Worm (Caenorhabditis elegans) whole organism, L4 larva: ENCODE results near the gene C03C10.7.
A peak's percentile ranks its signal among the peaks of the same experiment; 100 is the strongest.

Experiments
- D1046.2 ChIP-seq: fragments of 200-800 bp; sonication (Bioruptor generic); IDR thresholded peaks from 2 replicates; pipeline ENCODE4 v1.3.6; 2022; ENCODE audit warnings: missing genetic modification characterization, missing compliant biosample characterization
- F10B5.3 ChIP-seq: sonication (generic microtip); optimal IDR thresholded peaks from 2 replicates; lab custom pipeline; 2016; ENCODE audit warnings: mild to moderate bottlenecking, missing genetic modification characterization, missing compliant biosample characterization
- F26F4.8 ChIP-seq: fragments of 200-800 bp; sonication (Bioruptor generic); conservative IDR thresholded peaks from 2 replicates; pipeline ENCODE4 v1.3.6; 2022; ENCODE audit warnings: missing genetic modification characterization, missing compliant biosample characterization
- F49E8.2 ChIP-seq: sonication (generic microtip); optimal IDR thresholded peaks from 2 replicates; lab custom pipeline; 2016; ENCODE audit warnings: missing compliant biosample characterization, mild to moderate bottlenecking, missing genetic modification characterization, borderline replicate concordance
- R02D3.7 ChIP-seq: fragments of 150-350 bp; sonication (generic microtip); optimal IDR thresholded peaks from 3 replicates; lab custom pipeline; 2014; ENCODE audit warnings: missing biosample characterization, missing genetic modification characterization
- T20F7.1 ChIP-seq: fragments of 200-800 bp; sonication (Bioruptor generic); optimal IDR thresholded peaks from 2 replicates; lab custom pipeline; 2018; ENCODE audit warnings: mild to moderate bottlenecking, missing genetic modification characterization, missing compliant biosample characterization
- Y5F2A.4 ChIP-seq: fragments of 200-800 bp; sonication (Bioruptor generic); optimal IDR thresholded peaks from 2 replicates; lab custom pipeline; 2018; ENCODE audit warnings: mild to moderate bottlenecking, missing genetic modification characterization, missing compliant biosample characterization
- ZK337.2 ChIP-seq: fragments of 200-800 bp; sonication (Bioruptor generic); IDR thresholded peaks from 2 replicates; pipeline ENCODE4 v1.3.6; 2022; ENCODE audit warnings: missing genetic modification reagents, missing genetic modification characterization, missing compliant biosample characterization
- aha-1 ChIP-seq: fragments of 150-350 bp; peaks from one replicate; lab custom pipeline; 2014; ENCODE audit warnings: missing biosample characterization, missing genetic modification characterization
- ama-1 ChIP-seq: fragments of 150-350 bp; optimal IDR thresholded peaks from 2 replicates; lab custom pipeline; 2014; ENCODE audit warnings: inconsistent platforms, mixed read lengths
- arid-1 ChIP-seq: fragments of 200-800 bp; sonication (Bioruptor generic); conservative IDR thresholded peaks from 2 replicates; pipeline ENCODE4 v1.3.6; 2022; ENCODE audit warnings: missing genetic modification reagents, missing genetic modification characterization, missing compliant biosample characterization
- ceh-20 ChIP-seq: fragments of 200-800 bp; sonication (Bioruptor generic); IDR thresholded peaks from 2 replicates; pipeline ENCODE4 v1.3.6; 2022; ENCODE audit warnings: missing genetic modification reagents, missing genetic modification characterization, missing compliant biosample characterization
- ceh-28 ChIP-seq: fragments of 150-350 bp; optimal IDR thresholded peaks from 2 replicates; lab custom pipeline; 2014; ENCODE audit warnings: missing biosample characterization, missing genetic modification reagents, missing genetic modification characterization
- ces-1 ChIP-seq: fragments of 150-350 bp; sonication (generic microtip); optimal IDR thresholded peaks from 4 replicates; lab custom pipeline; 2014; ENCODE audit warnings: missing biosample characterization, missing genetic modification reagents, missing genetic modification characterization
- daf-16 ChIP-seq, 3 experiments: sonication (generic microtip); optimal IDR thresholded peaks; 2 replicates each; lab custom pipeline; 2016 to 2017; ENCODE audit warnings: missing genetic modification characterization in 3 of 3, missing genetic modification reagents in 3 of 3, mild to moderate bottlenecking in 2 of 3, missing compliant biosample characterization in 2 of 3, missing biosample characterization in 1 of 3, moderate library complexity in 1 of 3
- dmd-6 ChIP-seq: fragments of 200-800 bp; sonication (Bioruptor generic); IDR thresholded peaks from 2 replicates; pipeline ENCODE4 v1.3.6; 2022; ENCODE audit warnings: missing genetic modification reagents, missing genetic modification characterization, missing compliant biosample characterization
- dmd-9 ChIP-seq: fragments of 200-800 bp; sonication (Bioruptor generic); IDR thresholded peaks from 2 replicates; pipeline ENCODE4 v1.3.6; 2022; ENCODE audit warnings: missing genetic modification reagents, missing genetic modification characterization, missing compliant biosample characterization
- dve-1 ChIP-seq: sonication (generic microtip); optimal IDR thresholded peaks from 2 replicates; lab custom pipeline; 2017; ENCODE audit warnings: antibody characterized with exemption, mild to moderate bottlenecking, missing genetic modification characterization, missing compliant biosample characterization; ENCODE audit not compliant: insufficient read depth
- egl-27 ChIP-seq: sonication (generic microtip); optimal IDR thresholded peaks from 3 replicates; lab custom pipeline; 2017; ENCODE audit warnings: missing biosample characterization, missing genetic modification reagents, missing genetic modification characterization
- fkh-10 ChIP-seq: fragments of 150-350 bp; optimal IDR thresholded peaks from 2 replicates; lab custom pipeline; 2014; ENCODE audit warnings: missing biosample characterization, missing genetic modification reagents, missing genetic modification characterization
- hlh-11 ChIP-seq: fragments of 200-800 bp; sonication (Bioruptor generic); optimal IDR thresholded peaks from 2 replicates; lab custom pipeline; 2018; ENCODE audit warnings: mild to moderate bottlenecking, missing genetic modification characterization, missing compliant biosample characterization
- hmg-1.1 ChIP-seq: fragments of 200-800 bp; sonication (Bioruptor generic); IDR thresholded peaks from 2 replicates; pipeline ENCODE4 v1.3.6; 2022; ENCODE audit warnings: missing genetic modification reagents, missing genetic modification characterization, missing compliant biosample characterization
- lin-1 ChIP-seq: fragments of 200-800 bp; sonication (Bioruptor generic); IDR thresholded peaks from 2 replicates; pipeline ENCODE4 v1.3.6; 2022; ENCODE audit warnings: missing genetic modification reagents, missing genetic modification characterization, missing compliant biosample characterization
- lin-39 ChIP-seq: fragments of 150-350 bp; optimal IDR thresholded peaks from 2 replicates; lab custom pipeline; 2014; ENCODE audit warnings: missing biosample characterization, missing genetic modification reagents, missing genetic modification characterization
- lir-3 ChIP-seq: sonication (generic microtip); optimal IDR thresholded peaks from 2 replicates; lab custom pipeline; 2016; ENCODE audit warnings: mild to moderate bottlenecking, missing genetic modification characterization, missing compliant biosample characterization
- mdl-1 ChIP-seq, 2 experiments: fragments of 150-350 bp in 1 of 2; sonication (generic microtip) in 1 of 2; optimal IDR thresholded peaks; 2 replicates each; lab custom pipeline; 2014 to 2017; ENCODE audit warnings: missing biosample characterization in 2 of 2, missing genetic modification characterization in 2 of 2
- mep-1 ChIP-seq: fragments of 150-350 bp; sonication (generic microtip); optimal IDR thresholded peaks from 3 replicates; lab custom pipeline; 2014; ENCODE audit warnings: missing biosample characterization, missing genetic modification characterization
- nhr-11 ChIP-seq: fragments of 150-350 bp; optimal IDR thresholded peaks from 2 replicates; lab custom pipeline; 2014; ENCODE audit warnings: missing biosample characterization, missing genetic modification characterization
- nhr-42 ChIP-seq: fragments of 200-800 bp; sonication (Bioruptor generic); IDR thresholded peaks from 2 replicates; pipeline ENCODE4 v1.3.6; 2022; ENCODE audit warnings: missing genetic modification characterization, missing compliant biosample characterization
- nhr-48 ChIP-seq: sonication (generic microtip); optimal IDR thresholded peaks from 2 replicates; lab custom pipeline; 2016; ENCODE audit warnings: mild to moderate bottlenecking, missing genetic modification characterization, missing compliant biosample characterization
- php-3 ChIP-seq: fragments of 200-800 bp; sonication (Bioruptor generic); IDR thresholded peaks from 2 replicates; pipeline ENCODE4 v1.3.6; 2022; ENCODE audit warnings: missing genetic modification reagents, missing genetic modification characterization, missing compliant biosample characterization
- tra-1 ChIP-seq: fragments of 200-800 bp; sonication (Bioruptor generic); IDR thresholded peaks from 2 replicates; pipeline ENCODE4 v1.3.6; 2022; ENCODE audit warnings: missing genetic modification reagents, missing genetic modification characterization, missing compliant biosample characterization
- unc-39 ChIP-seq: sonication (generic microtip); optimal IDR thresholded peaks from 2 replicates; lab custom pipeline; 2017; ENCODE audit warnings: missing biosample characterization, missing genetic modification characterization
- unc-62 ChIP-seq, 3 experiments: fragments of 150-350 bp in 1 of 3; sonication (generic microtip); optimal IDR thresholded peaks in 2 of 3; peaks in 1 of 3; 1 replicate in 1 of 3; 2 replicates in 2 of 3; lab custom pipeline; 2014 to 2017; ENCODE audit warnings: missing biosample characterization in 3 of 3, missing genetic modification characterization in 3 of 3, missing genetic modification reagents in 3 of 3, missing genotype in 1 of 3
- zag-1 ChIP-seq: fragments of 150-350 bp; optimal IDR thresholded peaks from 2 replicates; lab custom pipeline; 2014; ENCODE audit warnings: missing biosample characterization, missing genetic modification characterization
- ztf-7 ChIP-seq: fragments of 150-350 bp; optimal IDR thresholded peaks from 2 replicates; lab custom pipeline; 2014; ENCODE audit warnings: missing biosample characterization, missing genetic modification characterization

C03C10.7 gene

ce11 chrIII:4103171-4103570 lies 7.3 kb downstream of the C03C10.7 start:
- TF ChIP-seq fkh-10, result no peak
- no peak for TF ChIP-seq ceh-20
- TF ChIP-seq T20F7.1, result no peak
- TF ChIP-seq php-3 (GFP tag; lab: Robert Waterston, UW), result no peak
- no peak for TF ChIP-seq dmd-9 (GFP tag; lab: Robert Waterston, UW)
- no peak for TF ChIP-seq unc-39 (tag; lab: Kevin White, UChicago)
- no peak for TF ChIP-seq Y5F2A.4 (GFP tag; lab: Kevin White, UChicago)
- TF ChIP-seq ceh-28 (tag; lab: Kevin White, UChicago), result no peak
- TF ChIP-seq, all 104 proteins: peak for 0

- TF ChIP-seq aha-1 (tag; lab: Kevin White, UChicago) (peak; percentile 63), unc-62 (GFP tag; optimal IDR thresholded peaks at IDR 0.05 in 1 of 2; lab: Kevin White, UChicago) (peak in 1 of 2 experiments; percentile 72), unc-62 (tag; optimal IDR thresholded peaks at IDR 0.05; lab: Kevin White, UChicago) (no peak), ztf-7 (no peak)
- TF ChIP-seq, all 104 proteins: peak for 2
Observed at ce11 chrIII:4106611-4107010, 10.8 kb downstream of the C03C10.7 start.

DNA sequence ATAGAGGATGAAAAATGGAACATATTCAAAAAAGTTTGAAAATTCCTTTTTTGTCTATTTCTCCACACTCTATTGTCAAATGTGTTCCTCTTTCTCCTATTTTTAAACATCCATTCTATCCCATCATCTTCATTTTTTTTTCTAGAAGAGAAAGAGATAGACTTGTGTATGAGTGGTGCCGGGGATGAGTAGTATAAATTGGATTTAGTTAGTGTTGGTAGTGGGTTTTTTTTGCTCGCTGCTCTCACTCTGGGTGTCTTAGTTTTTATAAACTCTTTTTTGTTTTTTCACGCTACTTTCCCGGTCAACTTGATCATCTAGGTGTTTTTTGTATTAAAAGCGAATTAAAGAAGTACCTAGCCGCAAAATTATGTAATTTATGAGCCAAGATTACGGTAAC lies 11.4 kb downstream of the C03C10.7 start:
- TF ChIP-seq nhr-42 (GFP tag; lab: Robert Waterston, UW), result no peak
- TF ChIP-seq ces-1 (GFP tag; lab: Kevin White, UChicago), result peak; percentile 57

DNA sequence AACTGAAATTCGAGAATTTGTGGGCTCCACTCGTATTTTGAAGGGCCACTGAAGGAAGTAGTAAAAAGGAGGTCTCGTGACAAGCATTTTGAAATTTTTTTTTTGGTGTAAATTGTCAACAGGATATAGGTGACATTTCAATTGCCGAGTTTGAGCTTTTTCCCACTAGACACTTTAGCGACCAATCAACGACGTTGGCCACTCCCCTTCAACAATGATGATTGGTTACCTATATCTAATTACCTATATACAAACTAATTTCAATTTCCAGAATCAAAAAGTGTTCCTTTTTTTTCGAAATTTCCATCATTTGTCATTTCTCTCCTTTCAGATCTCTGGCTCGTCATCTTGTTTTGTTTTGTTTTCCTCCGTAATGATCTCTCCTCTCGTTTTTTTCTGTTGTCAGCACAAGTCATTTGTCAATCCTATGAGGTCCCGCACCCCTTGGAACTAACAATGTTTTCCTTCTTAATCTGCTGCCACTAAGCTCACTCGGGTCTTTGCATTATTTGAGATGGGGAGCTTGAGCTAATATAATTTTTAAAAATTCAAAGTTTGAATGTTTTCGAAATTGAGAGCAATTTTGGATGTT lies 12.2 kb downstream of the C03C10.7 start:
- TF ChIP-seq nhr-48 (no peak), lin-1 (GFP tag; lab: Robert Waterston, UW) (no peak), F49E8.2 (tag; lab: Kevin White, UChicago) (no peak), dmd-6 (GFP tag; lab: Robert Waterston, UW) (no peak)

- TF ChIP-seq unc-62 (GFP tag; optimal IDR thresholded peaks at IDR 0.05 in 1 of 2; lab: Kevin White, UChicago) (peak in 1 of 2 experiments; percentile 70), unc-62 (tag; optimal IDR thresholded peaks at IDR 0.05; lab: Kevin White, UChicago) (no peak), daf-16 (GFP tag; optimal IDR thresholded peaks at IDR 0.05; lab: Kevin White, UChicago) (peak in 1 of 2 experiments; percentile 26), daf-16 (tag; optimal IDR thresholded peaks at IDR 0.05; lab: Kevin White, UChicago) (no peak), nhr-11 (peak; percentile 26), F26F4.8 (no peak), tra-1 (no peak), F10B5.3 (no peak), R02D3.7 (tag; lab: Kevin White, UChicago) (no peak), hlh-11 (tag; lab: Kevin White, UChicago) (peak; percentile 12), dve-1 (tag; lab: Kevin White, UChicago) (no peak), egl-27 (tag; lab: Kevin White, UChicago) (no peak), hmg-1.1 (0 out of 2 replicates have a peak, but pooled peaks have one; percentile 9), mep-1 (tag; lab: Kevin White, UChicago) (no peak)
- TF ChIP-seq, all 104 proteins: peak for 5
Observed at ce11 chrIII:4113594-4113993, 17.7 kb downstream of the C03C10.7 start.

- TF ChIP-seq mep-1 (tag; lab: Kevin White, UChicago), result no peak
- TF ChIP-seq D1046.2 (GFP tag; lab: Robert Waterston, UW), result no peak
- no peak for TF ChIP-seq ZK337.2 (GFP tag; lab: Robert Waterston, UW)
- TF ChIP-seq ztf-7, result no peak
- TF ChIP-seq fkh-10, result no peak
- TF ChIP-seq unc-39 (tag; lab: Kevin White, UChicago), result no peak
- TF ChIP-seq arid-1, result no peak
- TF ChIP-seq lin-39, result no peak
- no peak for TF ChIP-seq aha-1 (tag; lab: Kevin White, UChicago)
- no peak for TF ChIP-seq F10B5.3
- TF ChIP-seq ceh-20, result no peak
- no peak for TF ChIP-seq F26F4.8
- no peak for TF ChIP-seq nhr-48
- TF ChIP-seq lir-3 (tag; lab: Kevin White, UChicago), result no peak
- TF ChIP-seq ama-1, result no peak
- no peak for TF ChIP-seq mdl-1 (tag; optimal IDR thresholded peaks at IDR 0.05; lab: Kevin White, UChicago)
- TF ChIP-seq T20F7.1, result no peak
- TF ChIP-seq zag-1 (tag; lab: Kevin White, UChicago), result no peak
Observed at ce11 chrIII:4115085-4115484, 19.2 kb downstream of the C03C10.7 start, which contains the start of gene unc-103. Gene unc-103, plus strand, starts transcription at chrIII:4115385.
